Worm (Caenorhabditis elegans) whole organism, early embryonic: ENCODE measurements around the gene fipr-2.

ENCODE experiments used
- B0310.2 ChIP-seq: sonication (generic microtip); optimal IDR thresholded peaks from 2 replicates; lab custom pipeline; 2016; ENCODE audit warnings: mild to moderate bottlenecking, missing genetic modification characterization, missing compliant biosample characterization
- F13C5.2 ChIP-seq: sonication (generic microtip); optimal IDR thresholded peaks from 2 replicates; lab custom pipeline; 2017; ENCODE audit warnings: mild to moderate bottlenecking, missing genetic modification characterization, inconsistent platforms, missing compliant biosample characterization
- aly-1 ChIP-seq: sonication (generic microtip); optimal IDR thresholded peaks from 2 replicates; lab custom pipeline; 2016; ENCODE audit warnings: missing genetic modification characterization, missing compliant biosample characterization
- ama-1 ChIP-seq: fragments of 150-350 bp; optimal IDR thresholded peaks from 2 replicates; lab custom pipeline; 2014
- ceh-13 ChIP-seq: fragments of 200-800 bp; sonication (Bioruptor generic); optimal IDR thresholded peaks from 2 replicates; lab custom pipeline; 2018; ENCODE audit warnings: mild to moderate bottlenecking, missing genetic modification characterization, missing compliant biosample characterization
- ceh-36 ChIP-seq: sonication (generic microtip); optimal IDR thresholded peaks from 2 replicates; lab custom pipeline; 2016; ENCODE audit warnings: missing genetic modification characterization, inconsistent platforms, missing compliant biosample characterization
- ets-7 ChIP-seq: sonication (generic microtip); optimal IDR thresholded peaks from 2 replicates; lab custom pipeline; 2016; ENCODE audit warnings: missing genotype, missing genetic modification characterization, missing compliant biosample characterization
- flt-1 ChIP-seq: fragments of 200-800 bp; sonication (Bioruptor generic); IDR thresholded peaks from 2 replicates; pipeline ENCODE4 v1.3.6; 2022; ENCODE audit warnings: missing genetic modification characterization, missing compliant biosample characterization
- hmbx-1 ChIP-seq: sonication (generic microtip); optimal IDR thresholded peaks from 2 replicates; lab custom pipeline; 2016; ENCODE audit warnings: mild to moderate bottlenecking, missing genetic modification characterization, missing compliant biosample characterization
- hmg-4 ChIP-seq: fragments of 200-800 bp; sonication (Bioruptor generic); optimal IDR thresholded peaks from 2 replicates; lab custom pipeline; 2018; ENCODE audit warnings: mild to moderate bottlenecking, missing genetic modification characterization, missing compliant biosample characterization
- hnd-1 ChIP-seq: sonication (generic microtip); optimal IDR thresholded peaks from 2 replicates; lab custom pipeline; 2016; ENCODE audit warnings: missing genetic modification characterization, missing compliant biosample characterization
- pes-1 ChIP-seq: fragments of 200-800 bp; sonication (Bioruptor generic); IDR thresholded peaks from 2 replicates; pipeline ENCODE4 v1.3.6; 2022; ENCODE audit warnings: missing genetic modification reagents, missing genetic modification characterization, missing compliant biosample characterization
- scrt-1 ChIP-seq: fragments of 200-800 bp; sonication (Bioruptor generic); IDR thresholded peaks from 2 replicates; pipeline ENCODE4 v1.3.6; 2022; ENCODE audit warnings: missing genetic modification characterization, missing compliant biosample characterization
- sea-1 ChIP-seq: fragments of 200-800 bp; sonication (Bioruptor generic); conservative IDR thresholded peaks from 2 replicates; pipeline ENCODE4 v1.3.6; 2022; ENCODE audit warnings: missing genetic modification characterization, missing compliant biosample characterization
- tbx-11 ChIP-seq: fragments of 200-800 bp; sonication (Bioruptor generic); IDR thresholded peaks from 2 replicates; pipeline ENCODE4 v1.3.6; 2022; ENCODE audit warnings: missing genetic modification characterization, missing compliant biosample characterization
- tbx-37 ChIP-seq: fragments of 200-800 bp; sonication (Bioruptor generic); conservative IDR thresholded peaks from 2 replicates; pipeline ENCODE4 v1.3.6; 2022; ENCODE audit warnings: missing genetic modification reagents, missing genetic modification characterization, missing compliant biosample characterization
- tra-4 ChIP-seq: sonication (generic microtip); optimal IDR thresholded peaks from 2 replicates; lab custom pipeline; 2017; ENCODE audit warnings: missing genetic modification characterization, missing compliant biosample characterization

The fipr-2 gene

DNA sequence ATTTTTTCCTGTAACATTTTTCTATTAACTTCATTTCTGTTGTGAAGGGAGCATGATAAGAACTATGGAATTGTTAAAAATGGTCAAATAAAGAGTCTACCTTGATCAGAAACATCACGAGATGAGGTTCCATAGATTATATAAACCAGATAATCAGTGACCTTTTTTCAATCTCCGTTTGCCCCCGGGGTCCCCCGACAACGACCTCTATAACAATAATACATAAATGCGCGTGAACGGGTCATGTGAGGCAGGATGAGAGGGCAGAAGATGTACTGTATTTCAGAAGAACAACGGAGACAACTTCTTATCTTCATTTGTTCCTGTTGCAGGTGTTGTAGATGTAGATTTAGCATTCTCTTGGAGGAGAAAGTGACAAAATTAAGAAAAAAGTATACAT is 13.3 kb upstream of the fipr-2 start:
- TF ChIP-seq ceh-13 = no peak
- no peak for TF ChIP-seq ceh-36
- no peak for TF ChIP-seq sea-1

ce11 chrV:12352445-12352844 is 12.7 kb upstream of the fipr-2 start, which contains the start of gene sqt-3:
Gene sqt-3 (plus strand): TSS chrV:12352745.
- no peak for TF ChIP-seq ceh-13
- TF ChIP-seq hmg-4 (GFP tag; lab: Kevin White, UChicago) = no peak
- TF ChIP-seq flt-1 (GFP tag; lab: Robert Waterston, UW) = no peak
- TF ChIP-seq B0310.2 = no peak
- TF ChIP-seq ama-1 (lab: Kevin White, UChicago) = no peak
- TF ChIP-seq sea-1 = no peak
- no peak for TF ChIP-seq F13C5.2
- no peak for TF ChIP-seq hnd-1 (tag; lab: Kevin White, UChicago)
- no peak for TF ChIP-seq pes-1 (GFP tag; lab: Robert Waterston, UW)
- TF ChIP-seq ets-7 (tag; lab: Kevin White, UChicago) = no peak
- no peak for TF ChIP-seq scrt-1 (GFP tag; lab: Robert Waterston, UW)
- TF ChIP-seq tra-4 (tag; lab: Kevin White, UChicago) = no peak
- TF ChIP-seq ceh-36 = no peak
- no peak for TF ChIP-seq tbx-11 (GFP tag; lab: Robert Waterston, UW)
- TF ChIP-seq hmbx-1 (tag; lab: Kevin White, UChicago) = no peak
- no peak for TF ChIP-seq tbx-37 (GFP tag; lab: Robert Waterston, UW)
- no peak for TF ChIP-seq aly-1 (tag; lab: Kevin White, UChicago)

- TF ChIP-seq flt-1 (GFP tag; lab: Robert Waterston, UW) (no peak), hmg-4 (GFP tag; lab: Kevin White, UChicago) (no peak), ceh-13 (no peak), tbx-37 (GFP tag; lab: Robert Waterston, UW) (no peak), sea-1 (no peak), pes-1 (GFP tag; lab: Robert Waterston, UW) (no peak), ama-1 (lab: Kevin White, UChicago) (peak; percentile 8), tra-4 (tag; lab: Kevin White, UChicago) (no peak), hmbx-1 (tag; lab: Kevin White, UChicago) (no peak)
Observed at ce11 chrV:12352881-12353280, 12.3 kb upstream of the fipr-2 start.

- TF ChIP-seq sea-1 = no peak
- peak; percentile 19 for TF ChIP-seq B0310.2
- no peak for TF ChIP-seq ama-1 (lab: Kevin White, UChicago)
- TF ChIP-seq aly-1 (tag; lab: Kevin White, UChicago) = peak; percentile 10
- TF ChIP-seq pes-1 (GFP tag; lab: Robert Waterston, UW) = peak; percentile 21; the same call in 1 of the 2 replicates
- TF ChIP-seq ets-7 (tag; lab: Kevin White, UChicago) = no peak
- TF ChIP-seq F13C5.2 = no peak
- no peak for TF ChIP-seq hmbx-1 (tag; lab: Kevin White, UChicago)
- no peak for TF ChIP-seq hmg-4 (GFP tag; lab: Kevin White, UChicago)
- TF ChIP-seq scrt-1 (GFP tag; lab: Robert Waterston, UW) = 0 out of 2 replicates have a peak, but pooled peaks have one; percentile 5
- TF ChIP-seq hnd-1 (tag; lab: Kevin White, UChicago) = no peak
- no peak for TF ChIP-seq ceh-13
Observed at ce11 chrV:12353505-12353904, 11.6 kb upstream of the fipr-2 start.

DNA sequence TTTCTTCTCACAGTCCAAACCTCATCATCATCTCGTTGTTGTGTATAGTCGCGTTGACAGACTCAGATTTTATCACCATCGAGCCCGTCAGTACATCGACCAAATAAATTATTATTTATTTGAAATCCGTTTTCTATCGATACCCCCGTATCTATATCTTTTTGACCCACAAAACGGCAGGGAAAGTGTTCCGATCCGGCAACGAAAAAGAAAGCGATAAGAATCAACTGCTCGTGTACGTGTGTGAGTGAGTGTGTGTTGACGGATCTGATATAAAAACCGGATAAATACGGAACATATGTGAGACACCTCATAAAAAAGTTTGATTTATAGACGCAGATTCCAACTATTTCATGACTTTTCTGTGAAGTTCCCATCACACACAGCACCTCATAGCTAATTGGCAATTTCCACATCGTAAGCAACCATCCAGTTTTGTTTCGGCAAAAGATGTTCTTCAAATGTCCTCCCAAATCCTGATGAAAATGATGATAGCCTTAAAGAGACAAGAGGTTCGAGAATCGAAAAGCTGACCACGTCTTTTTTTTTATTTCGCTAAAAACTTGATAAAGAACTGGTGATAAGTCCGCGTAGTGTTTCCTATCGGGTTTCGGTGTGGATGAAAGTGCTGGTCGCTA is 10.8 kb upstream of the fipr-2 start:
- no peak for TF ChIP-seq sea-1
- no peak for TF ChIP-seq tbx-11 (GFP tag; lab: Robert Waterston, UW)
- TF ChIP-seq tra-4 (tag; lab: Kevin White, UChicago) = no peak
- no peak for TF ChIP-seq scrt-1 (GFP tag; lab: Robert Waterston, UW)
- no peak for TF ChIP-seq flt-1 (GFP tag; lab: Robert Waterston, UW)
- no peak for TF ChIP-seq aly-1 (tag; lab: Kevin White, UChicago)
- no peak for TF ChIP-seq hnd-1 (tag; lab: Kevin White, UChicago)
- no peak for TF ChIP-seq ama-1 (lab: Kevin White, UChicago)
- TF ChIP-seq ceh-36 = no peak
- no peak for TF ChIP-seq B0310.2
- no peak for TF ChIP-seq tbx-37 (GFP tag; lab: Robert Waterston, UW)
- TF ChIP-seq hmg-4 (GFP tag; lab: Kevin White, UChicago) = no peak
- TF ChIP-seq pes-1 (GFP tag; lab: Robert Waterston, UW) = no peak
- TF ChIP-seq ceh-13 = no peak
- no peak for TF ChIP-seq ets-7 (tag; lab: Kevin White, UChicago)
- TF ChIP-seq F13C5.2 = no peak
- no peak for TF ChIP-seq hmbx-1 (tag; lab: Kevin White, UChicago)

DNA sequence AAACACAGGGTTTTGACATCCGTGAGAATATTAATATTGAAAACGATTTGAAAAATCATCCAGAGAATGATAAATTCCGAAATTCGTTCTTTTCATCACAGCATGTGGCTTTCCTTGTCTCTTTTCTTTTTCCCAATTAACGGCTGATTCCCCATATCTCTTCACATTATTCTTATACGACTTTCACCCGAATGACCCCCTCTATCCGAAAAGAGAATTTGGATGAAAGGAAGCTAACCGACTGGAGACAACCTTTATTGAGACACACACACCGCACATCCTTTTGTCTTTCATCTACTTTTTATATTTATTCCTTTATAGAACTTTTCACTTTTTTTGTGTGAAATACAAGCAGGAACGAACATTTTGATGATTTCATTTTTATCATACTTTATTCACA is 7.5 kb upstream of the fipr-2 start:
- no peak for TF ChIP-seq sea-1
- TF ChIP-seq aly-1 (tag; lab: Kevin White, UChicago) = no peak
- no peak for TF ChIP-seq hnd-1 (tag; lab: Kevin White, UChicago)
- TF ChIP-seq ceh-36 = no peak
- no peak for TF ChIP-seq tbx-11 (GFP tag; lab: Robert Waterston, UW)
- TF ChIP-seq tbx-37 (GFP tag; lab: Robert Waterston, UW) = no peak
- TF ChIP-seq ama-1 (lab: Kevin White, UChicago) = no peak
- no peak for TF ChIP-seq F13C5.2
- TF ChIP-seq flt-1 (GFP tag; lab: Robert Waterston, UW) = no peak
- TF ChIP-seq scrt-1 (GFP tag; lab: Robert Waterston, UW) = no peak
- no peak for TF ChIP-seq tra-4 (tag; lab: Kevin White, UChicago)
- TF ChIP-seq ceh-13 = no peak
- no peak for TF ChIP-seq ets-7 (tag; lab: Kevin White, UChicago)
- TF ChIP-seq hmg-4 (GFP tag; lab: Kevin White, UChicago) = no peak
- TF ChIP-seq hmbx-1 (tag; lab: Kevin White, UChicago) = no peak
- no peak for TF ChIP-seq B0310.2

ce11 chrV:12358347-12358746 is 6.8 kb upstream of the fipr-2 start, which contains the start of gene F23H12.5:
Gene F23H12.5 (plus strand): TSS chrV:12358647.
- TF ChIP-seq aly-1 (tag; lab: Kevin White, UChicago) (no peak), tra-4 (tag; lab: Kevin White, UChicago) (no peak), F13C5.2 (no peak), B0310.2 (no peak), scrt-1 (GFP tag; lab: Robert Waterston, UW) (no peak), tbx-11 (GFP tag; lab: Robert Waterston, UW) (no peak), pes-1 (GFP tag; lab: Robert Waterston, UW) (no peak)
